Fruit fly (Drosophila melanogaster): ENCODE measurements around the gene mRpS2.

DNA sequence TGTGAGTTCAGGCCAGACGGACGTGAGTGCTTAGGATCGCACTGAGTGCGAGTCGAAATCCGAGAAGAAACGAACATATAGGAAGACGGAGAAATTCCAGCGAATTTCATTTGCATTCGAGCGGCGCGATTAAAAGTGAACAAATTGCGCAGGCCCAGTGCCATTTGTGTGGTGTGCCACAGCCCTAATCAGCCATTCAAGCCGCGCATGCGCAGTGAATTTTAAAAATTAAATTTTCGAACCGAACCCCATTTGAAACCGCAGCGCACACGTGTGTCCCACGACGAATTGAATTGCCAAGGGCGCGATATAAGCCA, 37.2 kb downstream of the mRpS2 start:
- TF ChIP-seq CG8478 (optimal IDR thresholded peaks at IDR 0.05), result no peak
- no peak for TF ChIP-seq CTCF (optimal IDR thresholded peaks at IDR 0.05)
